Fruit fly (Drosophila melanogaster) S2 (cell line): ENCODE results near the gene CG13315.

ENCODE experiments used
- CG8478 ChIP-seq: fragments of >200 bp; optimal IDR thresholded peaks from 2 replicates; lab custom pipeline; 2018
- CTCF ChIP-seq, 2 experiments: fragments of >200 bp; optimal IDR thresholded peaks; 2 replicates each; lab custom pipeline; 2018

DNA sequence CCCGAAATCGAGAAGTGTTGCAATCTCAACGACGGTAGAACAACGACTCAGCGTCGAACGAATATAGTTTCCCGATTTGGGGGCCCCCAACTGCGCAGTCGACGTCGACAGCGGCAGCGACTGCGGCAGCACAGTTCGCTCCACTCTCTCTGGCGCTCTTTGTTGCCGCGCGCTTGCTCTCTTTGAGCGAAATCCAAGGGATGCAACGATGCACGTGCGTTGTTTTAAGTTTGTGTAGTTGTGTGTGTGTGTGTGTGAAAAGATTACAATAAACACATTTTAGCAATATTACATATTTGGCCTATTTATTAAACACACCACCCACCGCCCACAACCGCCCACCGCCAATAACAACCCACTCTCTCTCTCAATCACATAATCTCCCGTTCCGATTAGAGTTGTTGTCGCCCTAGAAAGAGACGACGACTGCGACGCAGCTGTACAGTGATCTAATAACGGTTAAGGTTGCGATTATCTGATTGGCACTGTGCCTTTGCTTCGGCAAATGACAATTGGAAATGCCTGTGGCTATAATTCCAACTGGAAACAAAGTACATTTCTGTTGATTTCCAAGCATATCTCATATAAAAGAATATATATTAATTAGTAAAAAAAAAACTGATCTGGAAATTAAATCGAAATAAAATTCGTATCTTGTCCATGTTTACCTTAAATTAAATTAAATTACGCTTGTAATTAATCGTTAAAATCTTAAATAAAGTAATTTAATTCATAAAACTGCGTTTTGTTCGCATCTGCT is 28.8 kb downstream of the CG13315 start:
- TF ChIP-seq CTCF (optimal IDR thresholded peaks at IDR 0.05; lab: Kevin White, UChicago) (no peak), CG8478 (no peak)
